Fruit fly (Drosophila melanogaster): ENCODE data around the gene CG2260.
A peak's percentile ranks its signal among the peaks of the same experiment; 100 is the strongest.

The CG2260 gene

DNA sequence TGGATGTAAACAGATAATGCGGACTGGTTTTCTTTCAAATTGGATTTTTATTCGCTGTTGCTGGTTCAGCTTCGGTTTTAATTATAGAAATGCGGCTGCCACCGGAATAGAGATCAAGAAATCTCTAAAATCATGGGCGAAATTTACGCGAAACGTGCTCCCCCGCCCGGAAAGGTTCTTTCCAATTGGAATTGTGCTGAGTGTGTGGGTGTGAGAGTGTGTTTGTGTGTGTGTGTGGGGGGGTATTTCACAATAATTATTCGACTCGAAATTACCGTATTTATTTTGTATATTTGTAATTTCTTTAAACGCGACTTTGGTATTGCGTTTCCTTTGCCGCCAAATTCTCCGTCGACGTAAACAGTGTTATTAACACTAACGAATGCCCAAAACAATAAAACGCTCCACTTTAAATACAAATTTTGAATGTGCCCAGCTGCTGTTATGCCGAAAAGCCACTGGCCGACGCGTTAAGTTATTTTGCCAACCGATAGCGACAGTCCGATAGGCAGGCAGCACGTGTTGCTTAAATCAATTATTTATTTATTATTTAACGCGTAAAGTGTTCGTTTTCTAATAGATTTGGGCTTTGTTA, 5.1 kb downstream of the CG2260 start, which contains the start of gene Gclc (continued):
- TF ChIP-seq CG4707 (GFP tag; optimal IDR thresholded peaks at IDR 0.05) (no peak), lov (optimal IDR thresholded peaks at IDR 0.05) (no peak), lov (GFP tag; IDR thresholded peaks at IDR 0.05) (no peak), shn (GFP tag; optimal IDR thresholded peaks at IDR 0.05) (no peak), CTCF (GFP tag; optimal IDR thresholded peaks at IDR 0.05) (no peak), CG1792 (GFP tag; optimal IDR thresholded peaks at IDR 0.05) (no peak), PHDP (tag; optimal IDR thresholded peaks at IDR 0.05) (no peak), Dref (GFP tag; IDR thresholded peaks at IDR 0.05) (peak; percentile 60), CG12942 (GFP tag; optimal IDR thresholded peaks at IDR 0.05) (no peak), CG1233 (GFP tag; optimal IDR thresholded peaks at IDR 0.05) (no peak), CG9437 (GFP tag; optimal IDR thresholded peaks at IDR 0.05) (no peak), crc (GFP tag; optimal IDR thresholded peaks at IDR 0.05) (no peak), Doc2 (GFP tag; IDR thresholded peaks at IDR 0.05) (no peak), Gsc (GFP tag; IDR thresholded peaks at IDR 0.05) (no peak), Med (GFP tag) (peak; percentile 81), CG3995 (GFP tag; optimal IDR thresholded peaks at IDR 0.05) (peak; percentile 24), stc (GFP tag; IDR thresholded peaks at IDR 0.05) (no peak), CG12769 (tag; optimal IDR thresholded peaks at IDR 0.05) (peak; percentile 36), tio (GFP tag; optimal IDR thresholded peaks at IDR 0.05) (no peak), CG15514 (GFP tag; optimal IDR thresholded peaks at IDR 0.05) (peak; percentile 39), Neu2 (GFP tag; optimal IDR thresholded peaks at IDR 0.05; ENCODE audit: borderline replicate concordance) (no peak), CG7372 (GFP tag; IDR thresholded peaks at IDR 0.05) (no peak), Deaf1 (tag; optimal IDR thresholded peaks at IDR 0.05) (no peak), Dad (GFP tag; optimal IDR thresholded peaks at IDR 0.05) (no peak), HmgD (GFP tag; optimal IDR thresholded peaks at IDR 0.05) (no peak), CG8290 (GFP tag; optimal IDR thresholded peaks at IDR 0.05) (no peak), CG8290 (tag; optimal IDR thresholded peaks at IDR 0.05) (peak in 1 of 2 experiments; percentile 13), Rfx (GFP tag; IDR thresholded peaks at IDR 0.05) (peak; percentile 26; the same call in 1 of the 2 replicates), Scr (GFP tag; IDR thresholded peaks at IDR 0.05; ENCODE audit: partially characterized antibody) (peak; percentile 39), p53 (GFP tag; optimal IDR thresholded peaks at IDR 0.05) (no peak), pros (GFP tag; optimal IDR thresholded peaks at IDR 0.05) (no peak), Rx (GFP tag; IDR thresholded peaks at IDR 0.05) (no peak), Ptx1 (GFP tag; IDR thresholded peaks at IDR 0.05) (no peak), CG2199 (GFP tag; IDR thresholded peaks at IDR 0.05) (no peak), CG30431 (GFP tag; optimal IDR thresholded peaks at IDR 0.05) (no peak), CG10209 (GFP tag; optimal IDR thresholded peaks at IDR 0.05) (no peak), sd (tag; optimal IDR thresholded peaks at IDR 0.05) (peak; percentile 7), CG11085 (GFP tag; IDR thresholded peaks at IDR 0.05) (no peak), CG13287 (GFP tag; IDR thresholded peaks at IDR 0.05; ENCODE audit: partially characterized antibody) (peak; percentile 62), CG2678 (tag; optimal IDR thresholded peaks at IDR 0.05) (no peak), CG8089 (GFP tag; optimal IDR thresholded peaks at IDR 0.05) (no peak), Nf-YA (GFP tag; IDR thresholded peaks at IDR 0.05) (no peak), CG11723 (GFP tag; optimal IDR thresholded peaks at IDR 0.05) (no peak), Xrp1 (GFP tag; IDR thresholded peaks at IDR 0.05) (no peak), CG2202 (tag; optimal IDR thresholded peaks at IDR 0.05) (no peak), emc (GFP tag; optimal IDR thresholded peaks at IDR 0.05) (no peak), CG4404 (GFP tag; IDR thresholded peaks at IDR 0.05) (no peak), corto (GFP tag; optimal IDR thresholded peaks at IDR 0.05) (no peak), CG3726 (GFP tag; IDR thresholded peaks at IDR 0.05) (no peak), fd3F (GFP tag; optimal IDR thresholded peaks at IDR 0.05) (no peak), cas (GFP tag; IDR thresholded peaks at IDR 0.05) (no peak), CG11560 (tag; IDR thresholded peaks at IDR 0.05) (no peak), CG7987 (GFP tag; optimal IDR thresholded peaks at IDR 0.05) (no peak)

Data from whole organism, embryonic.